Worm (Caenorhabditis elegans) whole organism, mixed stage, embryonic: ENCODE data around the gene C45G9.14.

ENCODE experiments used
- ces-1 ChIP-seq: fragments of 150-350 bp; optimal IDR thresholded peaks from 2 replicates; lab custom pipeline; 2014; ENCODE audit warnings: missing biosample characterization, missing genetic modification reagents, missing genetic modification characterization
- lin-13 ChIP-seq: fragments of 150-350 bp; optimal IDR thresholded peaks from 2 replicates; lab custom pipeline; 2014; ENCODE audit warnings: missing biosample characterization, missing genetic modification characterization
- mep-1 ChIP-seq: fragments of 150-350 bp; optimal IDR thresholded peaks from 2 replicates; lab custom pipeline; 2017; ENCODE audit warnings: missing biosample characterization, missing genetic modification reagents, missing genetic modification characterization, inconsistent platforms
- nhr-237 ChIP-seq: fragments of 150-350 bp; optimal IDR thresholded peaks from 2 replicates; lab custom pipeline; 2014; ENCODE audit warnings: missing biosample characterization, missing genetic modification characterization
- nhr-28 ChIP-seq: fragments of 150-350 bp; optimal IDR thresholded peaks from 2 replicates; lab custom pipeline; 2014; ENCODE audit warnings: missing biosample characterization, missing genetic modification characterization
- nhr-76 ChIP-seq: sonication (generic microtip); optimal IDR thresholded peaks from 2 replicates; lab custom pipeline; 2017; ENCODE audit warnings: missing biosample characterization, missing genetic modification characterization
- pha-4 ChIP-seq: fragments of 150-350 bp; optimal IDR thresholded peaks from 2 replicates; lab custom pipeline; 2018; ENCODE audit warnings: missing biosample characterization, missing genetic modification reagents, missing genetic modification characterization
- unc-39 ChIP-seq: fragments of 150-350 bp; optimal IDR thresholded peaks from 2 replicates; lab custom pipeline; 2014; ENCODE audit warnings: missing biosample characterization, missing genetic modification characterization

ce11 chrIII:5047175-5047574, 2.4 kb downstream of the C45G9.14 start, which contains the start of gene txbp-3:
- TF ChIP-seq mep-1 (tag; lab: Kevin White, UChicago) = peak; percentile 63
- no peak for TF ChIP-seq nhr-76 (tag; lab: Kevin White, UChicago)
- TF ChIP-seq ces-1 = peak; percentile 91
- no peak for TF ChIP-seq unc-39 (tag; lab: Kevin White, UChicago)
- TF ChIP-seq pha-4 (tag; lab: Kevin White, UChicago) = no peak
- no peak for TF ChIP-seq lin-13 (tag; lab: Kevin White, UChicago)
- TF ChIP-seq nhr-237 (tag; lab: Kevin White, UChicago) = no peak
- TF ChIP-seq nhr-28 (tag; lab: Kevin White, UChicago) = no peak
